Worm (Caenorhabditis elegans) whole organism, L2 larva: ENCODE measurements around the gene fil-2.

Source experiments
- elt-3 ChIP-seq: sonication (generic microtip); optimal IDR thresholded peaks from 2 replicates; lab custom pipeline; 2017; ENCODE audit warnings: missing biosample characterization, missing genetic modification characterization
- lin-13 ChIP-seq: fragments of 150-350 bp; optimal IDR thresholded peaks from 2 replicates; lab custom pipeline; 2014; ENCODE audit warnings: missing biosample characterization, missing genetic modification reagents, missing genetic modification characterization
- lin-39 ChIP-seq: fragments of 150-350 bp; optimal IDR thresholded peaks from 2 replicates; lab custom pipeline; 2014; ENCODE audit warnings: missing biosample characterization, missing genetic modification reagents, missing genetic modification characterization
- lsy-2 ChIP-seq, 2 experiments: fragments of 150-350 bp in 1 of 2; sonication (generic microtip) in 1 of 2; optimal IDR thresholded peaks; 2 replicates each; lab custom pipeline; 2014 to 2017; ENCODE audit warnings: missing biosample characterization in 2 of 2, missing genetic modification characterization in 2 of 2
- snpc-4 ChIP-seq: fragments of 150-350 bp; optimal IDR thresholded peaks from 2 replicates; lab custom pipeline; 2014; ENCODE audit warnings: missing biosample characterization, missing genetic modification characterization
- ztf-1 ChIP-seq: fragments of 200-800 bp; sonication (Bioruptor generic); conservative IDR thresholded peaks from 2 replicates; pipeline ENCODE4 v1.3.6; 2022; ENCODE audit warnings: missing genetic modification characterization, missing compliant biosample characterization

DNA sequence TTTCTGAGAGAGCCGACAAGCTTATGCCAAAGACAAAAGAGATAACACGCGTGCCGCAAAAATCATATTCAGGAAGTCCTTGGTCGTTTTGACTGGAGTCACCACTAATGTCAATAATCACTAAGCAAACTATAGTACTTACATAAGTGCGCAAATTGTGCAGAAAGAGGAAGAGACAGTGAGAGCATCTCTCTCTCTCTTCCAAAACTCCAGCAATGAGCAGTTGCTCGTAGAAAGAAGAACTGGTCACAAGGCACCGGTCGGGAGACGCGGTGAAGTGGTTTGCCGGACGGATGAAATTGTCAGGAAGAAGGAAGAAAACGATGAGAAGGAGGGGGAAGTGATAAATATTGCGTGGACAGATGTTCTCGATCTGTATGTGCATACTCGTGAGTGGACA, 8.7 kb upstream of the fil-2 start:
- TF ChIP-seq ztf-1 (no peak), lin-13 (GFP tag; lab: Kevin White, UChicago) (no peak), snpc-4 (no peak), lin-39 (tag; lab: Kevin White, UChicago) (no peak), lsy-2 (tag; optimal IDR thresholded peaks at IDR 0.05; lab: Kevin White, UChicago) (no peak), elt-3 (tag; lab: Kevin White, UChicago) (no peak)
